Worm (Caenorhabditis elegans): ENCODE data around the gene ZK354.8.

DNA sequence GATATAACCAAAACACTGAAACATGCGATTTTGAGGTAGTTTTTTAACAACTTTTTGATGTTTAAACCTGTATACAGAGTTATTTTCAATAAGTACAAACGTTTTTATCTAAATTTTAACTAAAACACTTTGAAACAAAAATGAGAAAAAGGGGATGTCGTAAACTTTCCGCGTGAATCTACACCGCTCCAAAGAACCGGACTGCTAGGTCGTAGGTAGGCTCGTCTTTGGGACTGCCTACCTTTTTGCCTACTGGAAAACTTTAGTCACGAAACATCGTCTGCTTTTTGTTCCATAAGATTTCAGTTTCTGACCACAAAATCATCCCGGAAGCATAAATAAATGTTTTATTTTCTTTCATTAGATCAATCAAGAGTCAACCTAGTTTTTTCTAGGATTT lies 14.7 kb downstream of the ZK354.8 start:
- TF ChIP-seq egl-5 (tag; optimal IDR thresholded peaks at IDR 0.05), result no peak
- no peak for TF ChIP-seq zag-1 (tag; optimal IDR thresholded peaks at IDR 0.05)
